Worm (Caenorhabditis elegans): ENCODE data around the gene miro-1.

miro-1 gene

ce11 chrIV:4749728-4750278, 34.2 kb upstream of the miro-1 start, which contains the start of the genes rpl-20 and Y17G9B.5:
TSS of gene rpl-20 (minus strand) at chrIV:4749778.
TSS of gene Y17G9B.5 (plus strand) at chrIV:4750240.
- TF ChIP-seq hnd-1 (tag; optimal IDR thresholded peaks at IDR 0.05) (peak; percentile 72), ets-7 (tag; optimal IDR thresholded peaks at IDR 0.05) (peak; percentile 54), scrt-1 (GFP tag; IDR thresholded peaks at IDR 0.05) (peak; percentile 80), tra-4 (tag; optimal IDR thresholded peaks at IDR 0.05) (peak; percentile 73), ceh-13 (GFP tag; optimal IDR thresholded peaks at IDR 0.05) (peak; percentile 63), aly-1 (tag; optimal IDR thresholded peaks at IDR 0.05) (no peak), ceh-36 (tag; optimal IDR thresholded peaks at IDR 0.05) (peak; percentile 85), F13C5.2 (tag; optimal IDR thresholded peaks at IDR 0.05) (peak; percentile 99), tbx-37 (GFP tag; conservative IDR thresholded peaks at IDR 0.05) (peak; percentile 76), pes-1 (GFP tag; IDR thresholded peaks at IDR 0.05) (peak; percentile 81), flt-1 (GFP tag; IDR thresholded peaks at IDR 0.05) (peak; percentile 84), hmbx-1 (tag; optimal IDR thresholded peaks at IDR 0.05) (peak; percentile 75), tbx-11 (GFP tag; IDR thresholded peaks at IDR 0.05) (peak; percentile 78), ama-1 (optimal IDR thresholded peaks at IDR 0.05) (no peak), sea-1 (GFP tag; conservative IDR thresholded peaks at IDR 0.05) (peak; percentile 87), hmg-4 (GFP tag; optimal IDR thresholded peaks at IDR 0.05) (peak; percentile 81), B0310.2 (tag; optimal IDR thresholded peaks at IDR 0.05) (peak; percentile 49)

- TF ChIP-seq ceh-13 (GFP tag; optimal IDR thresholded peaks at IDR 0.05) (no peak), hnd-1 (tag; optimal IDR thresholded peaks at IDR 0.05) (no peak), tbx-37 (GFP tag; conservative IDR thresholded peaks at IDR 0.05) (no peak), flt-1 (GFP tag; IDR thresholded peaks at IDR 0.05) (no peak)
Measured at ce11 chrIV:4749155-4749554, 33.5 kb upstream of the miro-1 start.

ce11 chrIV:4748408-4749105, 33.0 kb upstream of the miro-1 start, which contains the start of gene cyc-2.1:
TSS of gene cyc-2.1 (minus strand) at chrIV:4749012.
- TF ChIP-seq ceh-36 (tag; optimal IDR thresholded peaks at IDR 0.05) (no peak), B0310.2 (tag; optimal IDR thresholded peaks at IDR 0.05) (no peak), ama-1 (optimal IDR thresholded peaks at IDR 0.05) (peak; percentile 3), sea-1 (GFP tag; conservative IDR thresholded peaks at IDR 0.05) (0 out of 2 replicates have a peak, but pooled peaks have one; percentile 28), ceh-13 (GFP tag; optimal IDR thresholded peaks at IDR 0.05) (no peak), hnd-1 (tag; optimal IDR thresholded peaks at IDR 0.05) (no peak), F13C5.2 (tag; optimal IDR thresholded peaks at IDR 0.05) (peak; percentile 38), scrt-1 (GFP tag; IDR thresholded peaks at IDR 0.05) (peak; percentile 64), tra-4 (tag; optimal IDR thresholded peaks at IDR 0.05) (no peak), hmbx-1 (tag; optimal IDR thresholded peaks at IDR 0.05) (no peak), tbx-11 (GFP tag; IDR thresholded peaks at IDR 0.05) (0 out of 2 replicates have a peak, but pooled peaks have one; percentile 31), ets-7 (tag; optimal IDR thresholded peaks at IDR 0.05) (no peak), hmg-4 (GFP tag; optimal IDR thresholded peaks at IDR 0.05) (peak; percentile 49), tbx-37 (GFP tag; conservative IDR thresholded peaks at IDR 0.05) (no peak), pes-1 (GFP tag; IDR thresholded peaks at IDR 0.05) (no peak), aly-1 (tag; optimal IDR thresholded peaks at IDR 0.05) (no peak), flt-1 (GFP tag; IDR thresholded peaks at IDR 0.05) (0 out of 2 replicates have a peak, but pooled peaks have one; percentile 4)

ce11 chrIV:4747553-4747952, 31.9 kb upstream of the miro-1 start, which contains the start of gene tctn-1:
TSS of gene tctn-1 (minus strand) at chrIV:4747832.
- TF ChIP-seq F13C5.2 (tag; optimal IDR thresholded peaks at IDR 0.05) (no peak), ama-1 (optimal IDR thresholded peaks at IDR 0.05) (peak; percentile 14), sea-1 (GFP tag; conservative IDR thresholded peaks at IDR 0.05) (no peak), tra-4 (tag; optimal IDR thresholded peaks at IDR 0.05) (no peak)

ce11 chrIV:4745422-4745821, 29.8 kb upstream of the miro-1 start, which contains the start of gene timm-17B.1:
TSS of gene timm-17B.1 (minus strand) at chrIV:4745492.
- TF ChIP-seq pes-1 (GFP tag; IDR thresholded peaks at IDR 0.05) (0 out of 2 replicates have a peak, but pooled peaks have one; percentile 34), F13C5.2 (tag; optimal IDR thresholded peaks at IDR 0.05) (peak; percentile 34), B0310.2 (tag; optimal IDR thresholded peaks at IDR 0.05) (no peak)

ce11 chrIV:4744167-4744566, 28.6 kb upstream of the miro-1 start, which contains the start of gene hoe-1:
TSS of gene hoe-1 (minus strand) at chrIV:4744267.
- TF ChIP-seq scrt-1 (GFP tag; IDR thresholded peaks at IDR 0.05), result no peak
- no peak for TF ChIP-seq ceh-36 (tag; optimal IDR thresholded peaks at IDR 0.05)
- no peak for TF ChIP-seq F13C5.2 (tag; optimal IDR thresholded peaks at IDR 0.05)
- no peak for TF ChIP-seq tbx-11 (GFP tag; IDR thresholded peaks at IDR 0.05)
- no peak for TF ChIP-seq hnd-1 (tag; optimal IDR thresholded peaks at IDR 0.05)
- TF ChIP-seq ets-7 (tag; optimal IDR thresholded peaks at IDR 0.05), result no peak
- TF ChIP-seq tra-4 (tag; optimal IDR thresholded peaks at IDR 0.05), result no peak
- TF ChIP-seq hmbx-1 (tag; optimal IDR thresholded peaks at IDR 0.05), result no peak
- TF ChIP-seq B0310.2 (tag; optimal IDR thresholded peaks at IDR 0.05), result no peak
- TF ChIP-seq ceh-13 (GFP tag; optimal IDR thresholded peaks at IDR 0.05), result no peak
- TF ChIP-seq flt-1 (GFP tag; IDR thresholded peaks at IDR 0.05), result no peak
- no peak for TF ChIP-seq ama-1 (optimal IDR thresholded peaks at IDR 0.05)
- TF ChIP-seq hmg-4 (GFP tag; optimal IDR thresholded peaks at IDR 0.05), result no peak
- no peak for TF ChIP-seq tbx-37 (GFP tag; conservative IDR thresholded peaks at IDR 0.05)

- TF ChIP-seq pes-1 (GFP tag; IDR thresholded peaks at IDR 0.05) (no peak), scrt-1 (GFP tag; IDR thresholded peaks at IDR 0.05) (no peak), flt-1 (GFP tag; IDR thresholded peaks at IDR 0.05) (no peak), ama-1 (optimal IDR thresholded peaks at IDR 0.05) (no peak), ets-7 (tag; optimal IDR thresholded peaks at IDR 0.05) (no peak), F13C5.2 (tag; optimal IDR thresholded peaks at IDR 0.05) (no peak), ceh-13 (GFP tag; optimal IDR thresholded peaks at IDR 0.05) (no peak), tra-4 (tag; optimal IDR thresholded peaks at IDR 0.05) (no peak), ceh-36 (tag; optimal IDR thresholded peaks at IDR 0.05) (no peak), B0310.2 (tag; optimal IDR thresholded peaks at IDR 0.05) (no peak), hmg-4 (GFP tag; optimal IDR thresholded peaks at IDR 0.05) (no peak), aly-1 (tag; optimal IDR thresholded peaks at IDR 0.05) (no peak), sea-1 (GFP tag; conservative IDR thresholded peaks at IDR 0.05) (no peak), tbx-11 (GFP tag; IDR thresholded peaks at IDR 0.05) (no peak)
Measured at ce11 chrIV:4742480-4742879, 26.9 kb upstream of the miro-1 start.
